Worm (Caenorhabditis elegans): ENCODE data around the gene attf-3.

The attf-3 gene

ce11 chrIII:28841-29240 is 57.3 kb downstream of the attf-3 start:
- TF ChIP-seq T22C8.4 (GFP tag; IDR thresholded peaks at IDR 0.05) (no peak), ref-1 (GFP tag; conservative IDR thresholded peaks at IDR 0.05) (no peak), ztf-29 (GFP tag; IDR thresholded peaks at IDR 0.05) (no peak), tab-1 (GFP tag; IDR thresholded peaks at IDR 0.05) (no peak), flt-1 (GFP tag; IDR thresholded peaks at IDR 0.05) (no peak), med-1 (GFP tag; optimal IDR thresholded peaks at IDR 0.05; ENCODE audit: insufficient read depth) (no peak), ztf-23 (GFP tag; IDR thresholded peaks at IDR 0.05) (no peak), cog-1 (tag; optimal IDR thresholded peaks at IDR 0.05) (no peak)

ce11 chrIII:27341-27947 is 58.7 kb downstream of the attf-3 start:
- TF ChIP-seq flt-1 (GFP tag; IDR thresholded peaks at IDR 0.05) (no peak), tab-1 (GFP tag; IDR thresholded peaks at IDR 0.05) (no peak), ztf-29 (GFP tag; IDR thresholded peaks at IDR 0.05) (no peak), T22C8.4 (GFP tag; IDR thresholded peaks at IDR 0.05) (no peak), ztf-23 (GFP tag; IDR thresholded peaks at IDR 0.05) (no peak), klf-2 (GFP tag; conservative IDR thresholded peaks at IDR 0.05) (no peak), cog-1 (tag; optimal IDR thresholded peaks at IDR 0.05) (no peak), ref-1 (GFP tag; conservative IDR thresholded peaks at IDR 0.05) (no peak), med-1 (GFP tag; optimal IDR thresholded peaks at IDR 0.05; ENCODE audit: insufficient read depth) (no peak)

ce11 chrIII:25582-25996 is 60.6 kb downstream of the attf-3 start:
- 0 out of 2 replicates have a peak, but pooled peaks have one; percentile 16 for TF ChIP-seq klf-2 (GFP tag; conservative IDR thresholded peaks at IDR 0.05)
- peak; percentile 54; the same call in 1 of the 2 replicates for TF ChIP-seq T22C8.4 (GFP tag; IDR thresholded peaks at IDR 0.05)
- TF ChIP-seq ref-1 (GFP tag; conservative IDR thresholded peaks at IDR 0.05): no peak

ce11 chrIII:23862-24261 is 62.3 kb downstream of the attf-3 start, which contains the start of gene H10E21.5:
H10E21.5 (minus strand) TSS chrIII:23962.
- TF ChIP-seq tab-1 (GFP tag; IDR thresholded peaks at IDR 0.05): no peak
- no peak for TF ChIP-seq ztf-29 (GFP tag; IDR thresholded peaks at IDR 0.05)
- no peak for TF ChIP-seq flt-1 (GFP tag; IDR thresholded peaks at IDR 0.05)
- TF ChIP-seq ztf-23 (GFP tag; IDR thresholded peaks at IDR 0.05): no peak
- no peak for TF ChIP-seq cog-1 (tag; optimal IDR thresholded peaks at IDR 0.05)
- no peak for TF ChIP-seq med-1 (GFP tag; optimal IDR thresholded peaks at IDR 0.05; ENCODE audit: insufficient read depth)
- no peak for TF ChIP-seq ref-1 (GFP tag; conservative IDR thresholded peaks at IDR 0.05)

ce11 chrIII:21276-21675 is 64.9 kb downstream of the attf-3 start:
- TF ChIP-seq ztf-29 (GFP tag; IDR thresholded peaks at IDR 0.05) (no peak), tab-1 (GFP tag; IDR thresholded peaks at IDR 0.05) (no peak), klf-2 (GFP tag; conservative IDR thresholded peaks at IDR 0.05) (no peak), flt-1 (GFP tag; IDR thresholded peaks at IDR 0.05) (no peak), ref-1 (GFP tag; conservative IDR thresholded peaks at IDR 0.05) (no peak), cog-1 (tag; optimal IDR thresholded peaks at IDR 0.05) (no peak), med-1 (GFP tag; optimal IDR thresholded peaks at IDR 0.05; ENCODE audit: insufficient read depth) (no peak), T22C8.4 (GFP tag; IDR thresholded peaks at IDR 0.05) (no peak), ztf-23 (GFP tag; IDR thresholded peaks at IDR 0.05) (no peak)

Data from whole organism, midembryonic.